Fruit fly (Drosophila melanogaster) whole organism, embryonic: Measurements from ENCODE around the gene MRP.

Experiments
- CG10321 ChIP-seq: fragments of 200-800 bp; sonication (Bioruptor generic); IDR thresholded peaks from 2 replicates; pipeline ENCODE4 v1.3.6; 2022; ENCODE audit warnings: missing biosample characterization, missing genetic modification characterization
- CG10959 ChIP-seq: fragments of 200-800 bp; sonication (Bioruptor generic); IDR thresholded peaks from 2 replicates; pipeline ENCODE4 v1.3.6; 2022; ENCODE audit warnings: missing biosample characterization, missing genetic modification characterization
- CG11560 ChIP-seq: fragments of 200-800 bp; sonication (Bioruptor generic); IDR thresholded peaks from 3 replicates; pipeline ENCODE4 v1.3.6; 2022; ENCODE audit warnings: missing biosample characterization, missing genetic modification characterization
- CG12942 ChIP-seq: fragments of 200-800 bp; sonication (Bioruptor generic); optimal IDR thresholded peaks from 3 replicates; lab custom pipeline; 2016; ENCODE audit warnings: missing biosample characterization, missing genetic modification characterization
- CG14667 ChIP-seq: fragments of 200-800 bp; sonication (Bioruptor generic); IDR thresholded peaks from 2 replicates; pipeline ENCODE4 v1.3.6; 2022; ENCODE audit warnings: missing biosample characterization, missing genetic modification characterization
- CG15514 ChIP-seq: fragments of 200-800 bp; sonication (Bioruptor generic); optimal IDR thresholded peaks from 3 replicates; lab custom pipeline; 2017; ENCODE audit warnings: missing biosample characterization, missing genetic modification characterization, mild to moderate bottlenecking, moderate library complexity, missing genetic modification reagents
- CG1647 ChIP-seq: fragments of 200-800 bp; sonication (Bioruptor generic); optimal IDR thresholded peaks from 3 replicates; lab custom pipeline; 2016; ENCODE audit warnings: missing biosample characterization, missing genetic modification characterization
- CG17829 ChIP-seq: fragments of 200-800 bp; optimal IDR thresholded peaks from 2 replicates; lab custom pipeline; 2019; ENCODE audit warnings: missing biosample characterization, mild to moderate bottlenecking, missing genetic modification characterization, moderate library complexity
- CG2199 ChIP-seq: fragments of 200-800 bp; sonication (Bioruptor generic); IDR thresholded peaks from 3 replicates; pipeline ENCODE4 v1.3.6; 2022; ENCODE audit warnings: missing biosample characterization, missing genetic modification characterization
- CG3163 ChIP-seq: fragments of 200-800 bp; sonication (Bioruptor generic); optimal IDR thresholded peaks from 3 replicates; lab custom pipeline; 2016; ENCODE audit warnings: missing biosample characterization, missing genetic modification characterization
- CG43689 ChIP-seq: fragments of 200-800 bp; sonication (Bioruptor generic); IDR thresholded peaks from 2 replicates; pipeline ENCODE4 v1.3.6; 2022; ENCODE audit warnings: missing biosample characterization, missing genetic modification characterization
- CG5245 ChIP-seq: fragments of 200-800 bp; sonication (Bioruptor generic); optimal IDR thresholded peaks from 3 replicates; lab custom pipeline; 2016; ENCODE audit warnings: missing biosample characterization, missing genetic modification characterization
- CG6791 ChIP-seq: fragments of 200-800 bp; sonication (Bioruptor generic); IDR thresholded peaks from 3 replicates; pipeline ENCODE4 v1.3.6; 2022; ENCODE audit warnings: missing biosample characterization, missing genetic modification characterization; ENCODE audit not compliant: partially characterized antibody
- CG7839 ChIP-seq: fragments of 200-800 bp; sonication (Bioruptor generic); optimal IDR thresholded peaks from 3 replicates; lab custom pipeline; 2018; ENCODE audit warnings: missing biosample characterization, mild to moderate bottlenecking, missing genetic modification characterization, moderate library complexity
- CkIIα-i1 ChIP-seq: fragments of 200-800 bp; sonication (Bioruptor generic); IDR thresholded peaks from 2 replicates; pipeline ENCODE4 v1.3.6; 2022; ENCODE audit warnings: missing biosample characterization, missing genetic modification characterization
- CoRest ChIP-seq: fragments of 200-800 bp; sonication (Bioruptor generic); optimal IDR thresholded peaks from 3 replicates; lab custom pipeline; 2018; ENCODE audit warnings: missing biosample characterization, mild to moderate bottlenecking, missing genetic modification characterization, moderate library complexity
- Dad ChIP-seq: fragments of 200-800 bp; sonication (Bioruptor generic); optimal IDR thresholded peaks from 3 replicates; lab custom pipeline; 2016; ENCODE audit warnings: missing biosample characterization, missing genetic modification characterization
- Doc3 ChIP-seq: fragments of 200-800 bp; sonication (Bioruptor generic); IDR thresholded peaks from 3 replicates; pipeline ENCODE4 v1.3.6; 2022; ENCODE audit warnings: missing biosample characterization, missing genetic modification characterization; ENCODE audit not compliant: partially characterized antibody
- Eip74EF ChIP-seq, 2 experiments: fragments of 200-800 bp in 1 of 2; fragments of >200 bp in 1 of 2; sonication (Bioruptor generic) in 1 of 2; optimal IDR thresholded peaks; 2 replicates each; lab custom pipeline; 2017 to 2019; ENCODE audit warnings: missing biosample characterization in 2 of 2, missing genetic modification characterization in 2 of 2, mild to moderate bottlenecking in 1 of 2, moderate library complexity in 1 of 2
- Hand ChIP-seq: fragments of 200-800 bp; sonication (Bioruptor generic); optimal IDR thresholded peaks from 2 replicates; lab custom pipeline; 2017; ENCODE audit warnings: mild to moderate bottlenecking, missing biosample characterization, missing genetic modification reagents, missing genetic modification characterization
- Hmr ChIP-seq: fragments of 200-800 bp; sonication (Bioruptor generic); optimal IDR thresholded peaks from 3 replicates; lab custom pipeline; 2017; ENCODE audit warnings: mild to moderate bottlenecking, missing biosample characterization, missing genetic modification reagents, missing genetic modification characterization
- Lhr ChIP-seq: fragments of 200-800 bp; sonication (Bioruptor generic); optimal IDR thresholded peaks from 3 replicates; lab custom pipeline; 2017; ENCODE audit warnings: mild to moderate bottlenecking, missing biosample characterization, missing genetic modification reagents, missing genetic modification characterization
- Max ChIP-seq: fragments of 200-800 bp; sonication (Bioruptor generic); optimal IDR thresholded peaks from 2 replicates; lab custom pipeline; 2016; ENCODE audit warnings: missing biosample characterization, mild to moderate bottlenecking, missing genetic modification characterization
- Myb ChIP-seq: fragments of 200-800 bp; sonication (Bioruptor generic); optimal IDR thresholded peaks from 2 replicates; lab custom pipeline; 2016; ENCODE audit warnings: missing biosample characterization, missing genetic modification characterization
- Poxn ChIP-seq: fragments of 200-800 bp; sonication (Bioruptor generic); IDR thresholded peaks from 2 replicates; pipeline ENCODE4 v1.3.6; 2022; ENCODE audit warnings: missing biosample characterization, missing genetic modification characterization
- Sin3A ChIP-seq: fragments of >200 bp; optimal IDR thresholded peaks from 2 replicates; lab custom pipeline; 2018
- Ssrp ChIP-seq: fragments of 200-800 bp; sonication (Bioruptor generic); optimal IDR thresholded peaks from 2 replicates; lab custom pipeline; 2018; ENCODE audit warnings: missing biosample characterization, mild to moderate bottlenecking, missing genetic modification characterization, moderate library complexity
- Taf1 ChIP-seq: fragments of 200-800 bp; sonication (Bioruptor generic); IDR thresholded peaks from 2 replicates; pipeline ENCODE4 v1.3.6; 2022; ENCODE audit warnings: missing biosample characterization, missing genetic modification characterization
- Tbp ChIP-seq: fragments of >200 bp; optimal IDR thresholded peaks from 2 replicates; lab custom pipeline; 2018; ENCODE audit warnings: missing biosample characterization, missing genetic modification characterization
- Usf ChIP-seq: fragments of 200-800 bp; sonication (Bioruptor generic); optimal IDR thresholded peaks from 2 replicates; lab custom pipeline; 2017; ENCODE audit warnings: missing genotype, missing biosample characterization, missing genetic modification characterization
- YL-1 ChIP-seq: fragments of 200-800 bp; sonication (Bioruptor generic); optimal IDR thresholded peaks from 3 replicates; lab custom pipeline; 2017; ENCODE audit warnings: missing biosample characterization, mild to moderate bottlenecking, missing genetic modification characterization
- ap ChIP-seq: fragments of 200-800 bp; sonication (Bioruptor generic); IDR thresholded peaks from 2 replicates; pipeline ENCODE4 v1.3.6; 2022; ENCODE audit warnings: missing biosample characterization, missing genetic modification characterization
- bowl ChIP-seq: fragments of 200-800 bp; sonication (Bioruptor generic); IDR thresholded peaks from 2 replicates; pipeline ENCODE4 v1.3.6; 2022; ENCODE audit warnings: missing biosample characterization, missing genetic modification characterization
- cato ChIP-seq: fragments of 200-800 bp; sonication (Bioruptor generic); optimal IDR thresholded peaks from 2 replicates; lab custom pipeline; 2016; ENCODE audit warnings: missing biosample characterization, missing genetic modification characterization, borderline replicate concordance
- corto ChIP-seq: fragments of 200-800 bp; sonication (Bioruptor generic); optimal IDR thresholded peaks from 2 replicates; lab custom pipeline; 2016; ENCODE audit warnings: missing biosample characterization, mild to moderate bottlenecking, missing genetic modification characterization, moderate library complexity
- dan ChIP-seq: fragments of 200-800 bp; sonication (Bioruptor generic); IDR thresholded peaks from 2 replicates; pipeline ENCODE4 v1.3.6; 2022; ENCODE audit warnings: missing biosample characterization, missing genetic modification characterization
- dpn ChIP-seq, 2 experiments: fragments of 200-800 bp; sonication (Bioruptor generic); optimal IDR thresholded peaks; 3 replicates each; lab custom pipeline; 2016; ENCODE audit warnings: missing biosample characterization in 2 of 2, missing genetic modification characterization in 2 of 2
- en ChIP-seq: fragments of 200-800 bp; sonication (Bioruptor generic); optimal IDR thresholded peaks from 2 replicates; lab custom pipeline; 2016; ENCODE audit warnings: missing biosample characterization, missing genetic modification characterization
- ewg ChIP-seq: fragments of 200-800 bp; sonication (Bioruptor generic); optimal IDR thresholded peaks from 3 replicates; lab custom pipeline; 2017; ENCODE audit warnings: mild to moderate bottlenecking, missing biosample characterization, missing genetic modification reagents, missing genetic modification characterization
- fd102C ChIP-seq: fragments of 200-800 bp; sonication (Bioruptor generic); optimal IDR thresholded peaks from 2 replicates; lab custom pipeline; 2018; ENCODE audit warnings: missing biosample characterization, mild to moderate bottlenecking, missing genetic modification characterization, moderate library complexity
- grn ChIP-seq: fragments of 200-800 bp; sonication (Bioruptor generic); optimal IDR thresholded peaks from 3 replicates; lab custom pipeline; 2017; ENCODE audit warnings: missing biosample characterization, missing genetic modification characterization
- gro ChIP-seq: fragments of 200-800 bp; sonication (Bioruptor generic); optimal IDR thresholded peaks from 2 replicates; lab custom pipeline; 2016; ENCODE audit warnings: missing biosample characterization, missing genetic modification characterization
- h ChIP-seq: fragments of >200 bp; optimal IDR thresholded peaks from 2 replicates; lab custom pipeline; 2017
- hth ChIP-seq: fragments of >200 bp; optimal IDR thresholded peaks from 2 replicates; lab custom pipeline; 2017; ENCODE audit warnings: inconsistent platforms
- insv ChIP-seq, 2 experiments: fragments of 200-800 bp; sonication (Bioruptor generic); optimal IDR thresholded peaks; 3 replicates each; lab custom pipeline; 2016 to 2018; ENCODE audit warnings: missing biosample characterization in 2 of 2, missing genetic modification characterization in 2 of 2
- jing ChIP-seq: fragments of 200-800 bp; sonication (Bioruptor generic); optimal IDR thresholded peaks from 2 replicates; lab custom pipeline; 2018; ENCODE audit warnings: missing biosample characterization, mild to moderate bottlenecking, missing genetic modification characterization
- lov ChIP-seq, 2 experiments: fragments of 200-800 bp in 1 of 2; fragments of >200 bp in 1 of 2; sonication (Bioruptor generic) in 1 of 2; IDR thresholded peaks in 1 of 2; optimal IDR thresholded peaks in 1 of 2; 2 replicates in 1 of 2; 3 replicates in 1 of 2; pipeline versions ENCODE4 v1.3.6 to Lab custom; 2017 to 2022; ENCODE audit warnings: missing biosample characterization in 1 of 2, missing genetic modification characterization in 1 of 2
- sqz ChIP-seq: fragments of 200-800 bp; sonication (Bioruptor generic); optimal IDR thresholded peaks from 3 replicates; lab custom pipeline; 2018; ENCODE audit warnings: missing biosample characterization, mild to moderate bottlenecking, missing genetic modification characterization
- tin ChIP-seq: fragments of 200-800 bp; sonication (Bioruptor generic); optimal IDR thresholded peaks from 3 replicates; lab custom pipeline; 2016; ENCODE audit warnings: missing biosample characterization, missing genetic modification characterization
- twi ChIP-seq: fragments of 200-800 bp; optimal IDR thresholded peaks from 2 replicates; lab custom pipeline; 2019; ENCODE audit warnings: missing biosample characterization, mild to moderate bottlenecking, missing genetic modification characterization, moderate library complexity
- zfh1 ChIP-seq: fragments of 200-800 bp; sonication (Bioruptor generic); IDR thresholded peaks from 3 replicates; pipeline ENCODE4 v1.3.6; 2022; ENCODE audit warnings: missing biosample characterization, missing genetic modification characterization

Gene MRP

DNA sequence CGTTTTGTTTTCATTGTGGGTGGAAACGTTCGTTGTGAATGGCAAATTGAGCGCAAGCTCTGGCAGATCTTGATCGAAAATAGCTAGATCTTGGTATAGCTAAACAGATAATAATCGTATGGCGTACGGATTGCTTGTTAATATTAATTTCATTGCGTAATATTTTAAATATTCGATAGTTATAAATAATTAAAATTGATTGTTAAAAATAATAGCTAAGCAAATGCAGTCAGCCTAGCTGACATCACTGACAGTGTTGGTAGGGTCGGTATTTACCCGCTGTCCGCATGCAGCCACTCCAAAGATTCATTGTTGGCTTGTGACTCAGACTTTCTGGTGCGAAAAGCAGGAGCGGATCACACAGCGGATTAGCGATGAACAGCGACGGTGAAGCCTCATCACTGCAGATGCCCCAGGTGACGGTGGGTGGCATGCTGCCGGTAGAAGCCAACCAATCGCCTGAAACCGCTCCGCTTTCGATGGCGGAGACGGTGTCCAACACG lies 14.4 kb upstream of the MRP start, which contains the start of the genes CG5776 and spict (continued):
- TF ChIP-seq dan (GFP tag; lab: Robert Waterston, UW), result no peak
- peak; percentile 26 for TF ChIP-seq grn (GFP tag; lab: Kevin White, UChicago)
- TF ChIP-seq Poxn, result peak; percentile 25; the same call in 1 of the 2 replicates
- peak; percentile 11 for TF ChIP-seq tin
- TF ChIP-seq Max (GFP tag; lab: Kevin White, UChicago), result peak; percentile 52
- peak; percentile 49 for TF ChIP-seq CG10959 (GFP tag; lab: Robert Waterston, UW)
- TF ChIP-seq CG3163 (GFP tag; lab: Kevin White, UChicago), result no peak
- no peak for TF ChIP-seq insv (GFP tag; optimal IDR thresholded peaks at IDR 0.05; lab: Kevin White, UChicago)
- 0 out of 2 replicates have a peak, but pooled peaks have one; percentile 35 for TF ChIP-seq CG43689 (GFP tag; lab: Robert Waterston, UW)
- peak; percentile 76; the same call in 2 of the 3 replicates for TF ChIP-seq CG11560 (tag; lab: Robert Waterston, UW)
- no peak for TF ChIP-seq lov (optimal IDR thresholded peaks at IDR 0.05; lab: Kevin White, UChicago)
- TF ChIP-seq lov (GFP tag; IDR thresholded peaks at IDR 0.05; lab: Robert Waterston, UW), result no peak
- no peak for TF ChIP-seq hth (lab: Kevin White, UChicago)
- no peak for TF ChIP-seq Taf1 (GFP tag; lab: Robert Waterston, UW)
- TF ChIP-seq zfh1, result peak; percentile 80
- TF ChIP-seq CG1647 (GFP tag; lab: Kevin White, UChicago), result no peak
- TF ChIP-seq h, result no peak
- peak; percentile 69 for TF ChIP-seq twi
- peak; percentile 69 for TF ChIP-seq CG7839
- TF ChIP-seq Ssrp, result peak; percentile 78
- no peak for TF ChIP-seq corto
- peak; percentile 67 for TF ChIP-seq Usf (GFP tag; lab: Kevin White, UChicago)
- TF ChIP-seq CG17829 (tag; lab: Kevin White, UChicago), result peak; percentile 83
- TF ChIP-seq Hand (GFP tag; lab: Kevin White, UChicago), result peak; percentile 66
- TF ChIP-seq Tbp (GFP tag; lab: Kevin White, UChicago), result no peak
- peak; percentile 87 for TF ChIP-seq CoRest (tag; lab: Kevin White, UChicago)
- TF ChIP-seq bowl (GFP tag; lab: Robert Waterston, UW), result peak; percentile 37; the same call in 1 of the 2 replicates
- peak in 1 of 2 experiments; percentile 38 for TF ChIP-seq Eip74EF (GFP tag; optimal IDR thresholded peaks at IDR 0.05; lab: Kevin White, UChicago)
- peak; percentile 80 for TF ChIP-seq CG15514
- TF ChIP-seq jing (GFP tag; lab: Kevin White, UChicago), result peak; percentile 38
- TF ChIP-seq Hmr (GFP tag; lab: Kevin White, UChicago), result peak; percentile 91
- peak; percentile 80 for TF ChIP-seq Lhr (GFP tag; lab: Kevin White, UChicago)
- peak in 1 of 2 experiments; percentile 28 for TF ChIP-seq dpn (GFP tag; optimal IDR thresholded peaks at IDR 0.05; lab: Kevin White, UChicago)
- no peak for TF ChIP-seq gro (GFP tag; lab: Kevin White, UChicago)
- no peak for TF ChIP-seq CG6791 (GFP tag; lab: Robert Waterston, UW)
- TF ChIP-seq CG10321 (GFP tag; lab: Robert Waterston, UW), result 0 out of 2 replicates have a peak, but pooled peaks have one; percentile 34
- no peak for TF ChIP-seq sqz
- no peak for TF ChIP-seq CkIIα-i1 (GFP tag; lab: Robert Waterston, UW)
- TF ChIP-seq fd102C (GFP tag; lab: Kevin White, UChicago), result no peak
- peak; percentile 60 for TF ChIP-seq ewg
- peak; percentile 36 for TF ChIP-seq CG12942 (GFP tag; lab: Kevin White, UChicago)
- TF ChIP-seq ap (GFP tag; lab: Robert Waterston, UW), result peak; percentile 56; the same call in 1 of the 2 replicates
- TF ChIP-seq cato (GFP tag; lab: Kevin White, UChicago), result peak; percentile 4
- no peak for TF ChIP-seq Doc3 (GFP tag; lab: Robert Waterston, UW)
- no peak for TF ChIP-seq Dad
- peak; percentile 78 for TF ChIP-seq CG14667 (GFP tag; lab: Robert Waterston, UW)
- TF ChIP-seq en (GFP tag; lab: Kevin White, UChicago), result no peak
- TF ChIP-seq CG2199 (GFP tag; lab: Robert Waterston, UW), result no peak
- TF ChIP-seq Myb (GFP tag; lab: Kevin White, UChicago), result peak; percentile 22
- TF ChIP-seq Sin3A (lab: Kevin White, UChicago), result peak; percentile 87
- TF ChIP-seq YL-1 (GFP tag; lab: Kevin White, UChicago), result peak; percentile 60
- no peak for TF ChIP-seq CG5245 (GFP tag; lab: Kevin White, UChicago)
